Worm (Caenorhabditis elegans): ENCODE data around the gene F08H9.4.

DNA sequence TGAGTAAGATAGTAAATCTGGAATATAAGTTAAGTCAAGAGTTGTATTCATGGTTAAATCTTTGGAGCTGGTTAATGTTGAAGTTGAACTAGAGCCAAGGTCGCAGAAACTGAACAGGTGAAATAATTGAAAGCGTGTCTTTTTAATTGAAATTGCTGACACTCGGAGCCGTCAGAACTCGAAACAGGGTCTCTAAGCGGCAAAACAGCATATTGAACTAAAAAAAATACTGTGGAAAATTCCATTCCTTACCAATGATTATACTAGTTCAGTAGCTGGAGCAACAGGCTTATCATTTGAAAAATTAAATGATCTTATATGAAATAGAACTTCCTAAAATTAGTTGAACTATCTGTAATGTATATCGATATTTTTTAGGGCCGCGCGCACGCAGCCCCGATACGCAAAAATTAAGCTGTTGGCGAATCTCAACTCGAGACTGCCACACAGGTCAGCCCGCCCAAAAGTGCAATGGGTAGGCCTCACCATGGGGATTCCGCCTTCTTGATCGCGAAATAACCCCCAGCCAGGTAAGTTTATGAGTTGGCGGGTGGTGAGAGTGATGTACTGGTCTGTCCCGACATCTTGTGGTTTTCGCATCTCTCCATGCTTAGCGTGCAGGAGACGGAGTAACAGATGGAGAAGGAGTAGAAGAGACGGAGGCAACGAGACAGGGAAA lies 4.1 kb upstream of the F08H9.4 start, which contains the start of gene srz-97:
- no peak for TF ChIP-seq unc-39 (tag; optimal IDR thresholded peaks at IDR 0.05)
- TF ChIP-seq lin-39 (tag; optimal IDR thresholded peaks at IDR 0.05): no peak
- no peak for TF ChIP-seq skn-1 (tag; optimal IDR thresholded peaks at IDR 0.05)
